Fruit fly (Drosophila melanogaster): ENCODE data around the gene CG4935.

The CG4935 gene

dm6 chr2L:16269232-16270134 lies 7.5 kb downstream of the CG4935 start (continued):
- TF ChIP-seq CG14441 (GFP tag; IDR thresholded peaks at IDR 0.05) (no peak), HLHmδ (GFP tag; optimal IDR thresholded peaks at IDR 0.05) (peak; percentile 92), CG15479 (GFP tag; optimal IDR thresholded peaks at IDR 0.05) (no peak), org-1 (GFP tag; optimal IDR thresholded peaks at IDR 0.05) (peak; percentile 64), CG18599 (GFP tag; optimal IDR thresholded peaks at IDR 0.05) (peak; percentile 90), CG12769 (tag; optimal IDR thresholded peaks at IDR 0.05) (peak; percentile 98), her (GFP tag; optimal IDR thresholded peaks at IDR 0.05) (peak; percentile 74), CG15601 (tag; optimal IDR thresholded peaks at IDR 0.05) (peak; percentile 77), Gsc (GFP tag; IDR thresholded peaks at IDR 0.05) (no peak), CG8359 (GFP tag; optimal IDR thresholded peaks at IDR 0.05; ENCODE audit: borderline replicate concordance) (peak; percentile 47), tna (GFP tag; IDR thresholded peaks at IDR 0.05; ENCODE audit: partially characterized antibody) (no peak), Hr51 (GFP tag; optimal IDR thresholded peaks at IDR 0.05) (peak in 1 of 2 experiments; percentile 67), Sox100B (GFP tag; optimal IDR thresholded peaks at IDR 0.05) (peak; percentile 81), CG11560 (tag; IDR thresholded peaks at IDR 0.05) (no peak), Hand (GFP tag; optimal IDR thresholded peaks at IDR 0.05) (peak; percentile 93), Bgb (GFP tag; IDR thresholded peaks at IDR 0.05; ENCODE audit: partially characterized antibody) (no peak), bcd (GFP tag; optimal IDR thresholded peaks at IDR 0.05) (peak; percentile 56), D19B (GFP tag; optimal IDR thresholded peaks at IDR 0.05) (peak; percentile 15), E2f2 (GFP tag; IDR thresholded peaks at IDR 0.05) (no peak), Hey (tag; optimal IDR thresholded peaks at IDR 0.05) (peak; percentile 83), vnd (GFP tag; IDR thresholded peaks at IDR 0.05; ENCODE audit: partially characterized antibody) (no peak), nerfin-1 (tag; optimal IDR thresholded peaks at IDR 0.05) (peak; percentile 67), gcm2 (GFP tag; optimal IDR thresholded peaks at IDR 0.05) (peak; percentile 16), ewg (GFP tag; optimal IDR thresholded peaks at IDR 0.05) (peak; percentile 12), twi (tag; optimal IDR thresholded peaks at IDR 0.05) (peak; percentile 60), tgo (GFP tag; IDR thresholded peaks at IDR 0.05) (no peak), CG7271 (tag; optimal IDR thresholded peaks at IDR 0.05) (peak; percentile 43), amos (GFP tag; IDR thresholded peaks at IDR 0.05; ENCODE audit: partially characterized antibody) (no peak), YL-1 (GFP tag; optimal IDR thresholded peaks at IDR 0.05) (peak; percentile 98), CG12744 (GFP tag; optimal IDR thresholded peaks at IDR 0.05) (no peak), CG9609 (GFP tag; optimal IDR thresholded peaks at IDR 0.05) (no peak), CG7987 (GFP tag; optimal IDR thresholded peaks at IDR 0.05) (peak; percentile 95), rib (GFP tag; IDR thresholded peaks at IDR 0.05) (no peak), chinmo (GFP tag; IDR thresholded peaks at IDR 0.05; ENCODE audit: partially characterized antibody) (no peak), CG4404 (GFP tag; IDR thresholded peaks at IDR 0.05) (no peak), CG9817 (tag; optimal IDR thresholded peaks at IDR 0.05) (no peak), sqz (GFP tag; optimal IDR thresholded peaks at IDR 0.05) (peak; percentile 92), sob (GFP tag; IDR thresholded peaks at IDR 0.05) (no peak), zfh2 (GFP tag; optimal IDR thresholded peaks at IDR 0.05) (no peak), NFAT (GFP tag; IDR thresholded peaks at IDR 0.05) (no peak), CG15514 (GFP tag; optimal IDR thresholded peaks at IDR 0.05) (peak; percentile 91), phol (tag; optimal IDR thresholded peaks at IDR 0.05) (no peak), ERR (GFP tag; optimal IDR thresholded peaks at IDR 0.05) (peak; percentile 43), CG12219 (GFP tag; optimal IDR thresholded peaks at IDR 0.05) (peak; percentile 85), CG10959 (GFP tag; IDR thresholded peaks at IDR 0.05) (no peak), CG11085 (GFP tag; IDR thresholded peaks at IDR 0.05) (no peak), CG1233 (GFP tag; optimal IDR thresholded peaks at IDR 0.05) (peak; percentile 85), bigmax (GFP tag; optimal IDR thresholded peaks at IDR 0.05) (peak; percentile 66)
